Worm (Caenorhabditis elegans) whole organism, late embryonic: ENCODE data around the gene C08F8.15.
A peak's percentile ranks its signal among the peaks of the same experiment; 100 is the strongest.
"Not testable (repeated sequence)": the region's sequence is repeated elsewhere in the genome, so short reads cannot be mapped to it uniquely, and the experiment has no call there.

Source experiments
- T23F11.4 ChIP-seq: fragments of 200-800 bp; sonication (Bioruptor generic); optimal IDR thresholded peaks from 2 replicates; lab custom pipeline; 2018; ENCODE audit warnings: mild to moderate bottlenecking, missing genetic modification characterization, missing compliant biosample characterization
- ahr-1 ChIP-seq: sonication (generic microtip); optimal IDR thresholded peaks from 2 replicates; lab custom pipeline; 2016; ENCODE audit warnings: missing genetic modification characterization, missing compliant biosample characterization
- ceh-19 ChIP-seq: fragments of 200-800 bp; sonication (Bioruptor generic); optimal IDR thresholded peaks from 2 replicates; lab custom pipeline; 2018; ENCODE audit warnings: mild to moderate bottlenecking, missing genetic modification characterization, missing compliant biosample characterization
- ceh-2 ChIP-seq: sonication (generic microtip); optimal IDR thresholded peaks from 2 replicates; lab custom pipeline; 2016; ENCODE audit warnings: missing genotype, missing genetic modification characterization, missing compliant biosample characterization
- ceh-24 ChIP-seq: sonication (generic microtip); optimal IDR thresholded peaks from 2 replicates; lab custom pipeline; 2016; ENCODE audit warnings: mild to moderate bottlenecking, missing genetic modification characterization, missing compliant biosample characterization
- ceh-31 ChIP-seq: sonication (generic microtip); optimal IDR thresholded peaks from 2 replicates; lab custom pipeline; 2016; ENCODE audit warnings: missing genetic modification characterization, missing compliant biosample characterization
- ceh-48 ChIP-seq: sonication (generic microtip); optimal IDR thresholded peaks from 2 replicates; lab custom pipeline; 2016; ENCODE audit warnings: missing genetic modification characterization, inconsistent platforms, missing compliant biosample characterization
- dmd-4 ChIP-seq: sonication (generic microtip); optimal IDR thresholded peaks from 2 replicates; lab custom pipeline; 2016; ENCODE audit warnings: borderline replicate concordance, missing genetic modification characterization, missing compliant biosample characterization
- dve-1 ChIP-seq: sonication (generic microtip); optimal IDR thresholded peaks from 2 replicates; lab custom pipeline; 2017; ENCODE audit warnings: antibody characterized with exemption, mild to moderate bottlenecking, missing genetic modification characterization, missing compliant biosample characterization
- elt-2 ChIP-seq: sonication (generic microtip); optimal IDR thresholded peaks from 2 replicates; lab custom pipeline; 2016; ENCODE audit warnings: missing genetic modification reagents, missing genetic modification characterization, missing compliant biosample characterization
- ets-4 ChIP-seq: sonication (generic microtip); optimal IDR thresholded peaks from 2 replicates; lab custom pipeline; 2016; ENCODE audit warnings: missing genetic modification characterization, missing compliant biosample characterization
- gmeb-2 ChIP-seq: sonication (generic microtip); optimal IDR thresholded peaks from 2 replicates; lab custom pipeline; 2016; ENCODE audit warnings: missing genetic modification characterization, inconsistent platforms, missing compliant biosample characterization
- hlh-15 ChIP-seq: sonication (generic microtip); optimal IDR thresholded peaks from 2 replicates; lab custom pipeline; 2016; ENCODE audit warnings: missing genetic modification characterization, missing compliant biosample characterization
- madf-2 ChIP-seq: sonication (generic microtip); optimal IDR thresholded peaks from 2 replicates; lab custom pipeline; 2017; ENCODE audit warnings: missing genetic modification characterization, missing compliant biosample characterization
- nhr-11 ChIP-seq: fragments of 150-350 bp; optimal IDR thresholded peaks from 2 replicates; lab custom pipeline; 2014; ENCODE audit warnings: missing biosample characterization, missing genetic modification characterization
- nhr-232 ChIP-seq: sonication (generic microtip); optimal IDR thresholded peaks from 2 replicates; lab custom pipeline; 2016; ENCODE audit warnings: missing genetic modification characterization, missing compliant biosample characterization
- npax-4 ChIP-seq: sonication (generic microtip); optimal IDR thresholded peaks from 2 replicates; lab custom pipeline; 2016; ENCODE audit warnings: missing genetic modification characterization, missing compliant biosample characterization
- pat-9 ChIP-seq: fragments of 200-800 bp; sonication (Bioruptor generic); optimal IDR thresholded peaks from 2 replicates; lab custom pipeline; 2018; ENCODE audit warnings: mild to moderate bottlenecking, missing genetic modification characterization, moderate library complexity, missing compliant biosample characterization
- pha-4 ChIP-seq: fragments of 150-350 bp; optimal IDR thresholded peaks from 2 replicates; lab custom pipeline; 2018; ENCODE audit warnings: missing biosample characterization, missing genetic modification reagents, missing genetic modification characterization
- pqm-1 ChIP-seq: sonication (generic microtip); optimal IDR thresholded peaks from 2 replicates; lab custom pipeline; 2016; ENCODE audit warnings: missing genetic modification characterization, missing compliant biosample characterization
- pros-1 ChIP-seq: fragments of 150-350 bp; optimal IDR thresholded peaks from 2 replicates; lab custom pipeline; 2014; ENCODE audit warnings: missing biosample characterization, missing genetic modification reagents, missing genetic modification characterization
- sdc-2 ChIP-seq: sonication (generic microtip); optimal IDR thresholded peaks from 2 replicates; lab custom pipeline; 2016; ENCODE audit warnings: missing genotype, missing genetic modification characterization, missing compliant biosample characterization
- sox-2 ChIP-seq: fragments of 200-800 bp; sonication (Bioruptor generic); IDR thresholded peaks from 2 replicates; pipeline ENCODE4 v1.3.6; 2022; ENCODE audit warnings: missing genetic modification reagents, missing genetic modification characterization, missing compliant biosample characterization
- sox-4 ChIP-seq: sonication (generic microtip); optimal IDR thresholded peaks from 2 replicates; lab custom pipeline; 2017; ENCODE audit warnings: mild to moderate bottlenecking, missing genetic modification characterization, inconsistent platforms, missing compliant biosample characterization
- syd-9 ChIP-seq: sonication (generic microtip); optimal IDR thresholded peaks from 2 replicates; lab custom pipeline; 2016; ENCODE audit warnings: mild to moderate bottlenecking, missing genetic modification characterization, moderate library complexity, missing compliant biosample characterization
- tbx-7 ChIP-seq: sonication (generic microtip); optimal IDR thresholded peaks from 2 replicates; lab custom pipeline; 2016; ENCODE audit warnings: missing genotype, missing genetic modification characterization, missing compliant biosample characterization
- unc-42 ChIP-seq: sonication (generic microtip); optimal IDR thresholded peaks from 2 replicates; lab custom pipeline; 2016; ENCODE audit warnings: missing genotype, missing genetic modification characterization, missing compliant biosample characterization
- unc-55 ChIP-seq: sonication (generic microtip); optimal IDR thresholded peaks from 2 replicates; lab custom pipeline; 2017; ENCODE audit warnings: missing biosample characterization, missing genetic modification reagents, missing genetic modification characterization
- zip-5 ChIP-seq: sonication (generic microtip); optimal IDR thresholded peaks from 2 replicates; lab custom pipeline; 2016; ENCODE audit warnings: missing genetic modification characterization, missing compliant biosample characterization
- ztf-16 ChIP-seq: sonication (generic microtip); optimal IDR thresholded peaks from 2 replicates; lab custom pipeline; 2017; ENCODE audit warnings: missing genetic modification characterization, missing compliant biosample characterization

The C08F8.15 gene

ce11 chrIV:11160707-11161106, at the start of gene C08F8.15:
TSS of gene C08F8.15 (minus strand) at chrIV:11160807.
- TF ChIP-seq ceh-2, result no peak
- TF ChIP-seq elt-2 (tag; lab: Kevin White, UChicago), result no peak
- TF ChIP-seq pha-4 (tag; lab: Kevin White, UChicago), result no peak
- no peak for TF ChIP-seq pat-9 (tag; lab: Kevin White, UChicago)
- no peak for TF ChIP-seq nhr-232 (tag; lab: Kevin White, UChicago)
- TF ChIP-seq madf-2 (tag; lab: Kevin White, UChicago), result no peak
- no peak for TF ChIP-seq dve-1 (tag; lab: Kevin White, UChicago)

DNA sequence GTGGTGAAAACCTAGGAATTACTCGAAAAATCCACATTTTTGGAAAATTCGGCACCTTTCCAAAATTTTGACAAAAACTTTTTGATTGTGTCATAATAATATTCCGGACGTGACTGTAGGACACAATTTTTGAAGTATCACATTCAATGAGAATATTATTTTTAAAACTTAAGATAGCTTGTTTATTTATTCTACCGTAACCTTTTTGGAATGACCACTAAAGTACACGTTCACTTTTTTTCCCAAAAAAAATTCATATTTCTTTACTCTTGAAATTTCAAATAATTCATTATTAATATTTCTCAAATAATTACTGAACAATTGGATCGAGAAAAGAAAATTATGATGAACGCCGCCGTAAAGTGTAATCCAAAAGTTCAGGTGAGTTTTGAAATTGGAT, 46.6 kb upstream of the C08F8.15 start, which contains the start of gene R07H5.9:
Gene R07H5.9 (plus strand): TSS at position 301 of the 400 bp plus-strand sequence.
- TF ChIP-seq ceh-48 (no peak), ahr-1 (tag; lab: Kevin White, UChicago) (no peak), pqm-1 (tag; lab: Kevin White, UChicago) (no peak), ceh-19 (GFP tag; lab: Kevin White, UChicago) (no peak), sdc-2 (no peak), sox-4 (tag; lab: Kevin White, UChicago) (no peak), dmd-4 (tag; lab: Kevin White, UChicago) (no peak), ets-4 (tag; lab: Kevin White, UChicago) (no peak), nhr-232 (tag; lab: Kevin White, UChicago) (no peak), syd-9 (tag; lab: Kevin White, UChicago) (no peak)

ce11 chrIV:11202389-11202788, 41.8 kb upstream of the C08F8.15 start, which contains the start of gene R07H5.11:
TSS of gene R07H5.11 (plus strand) at chrIV:11202768.
- not testable (repeated sequence) for TF ChIP-seq ceh-24 (tag; lab: Kevin White, UChicago); T23F11.4; zip-5 (tag; lab: Kevin White, UChicago)
- TF ChIP-seq, all 69 proteins: peak for 0; not testable (repeated sequence) for 69

DNA sequence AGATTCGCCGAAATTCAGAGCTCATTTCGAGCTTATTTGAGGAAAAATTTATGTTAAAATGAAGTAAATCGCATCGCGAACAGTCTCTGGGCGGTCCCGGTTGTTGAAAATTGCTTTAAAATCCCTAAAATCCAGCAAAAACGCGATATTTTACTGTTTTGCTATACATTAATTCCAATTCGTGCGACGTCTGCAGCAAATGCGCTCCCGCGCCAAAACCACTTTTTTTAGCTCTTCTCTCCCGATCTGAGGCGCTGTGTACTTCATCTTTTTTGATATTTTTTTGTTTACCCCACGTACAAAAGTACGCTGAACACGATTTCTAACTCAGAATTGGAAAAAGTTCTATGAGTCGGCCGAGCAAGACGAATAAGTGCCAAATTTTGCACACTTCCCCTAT, 38.4 kb upstream of the C08F8.15 start, which contains the start of gene R07H5.16:
Gene R07H5.16 (plus strand): TSS at position 348 of the 400 bp plus-strand sequence.
- TF ChIP-seq ceh-31 (tag; lab: Kevin White, UChicago), result peak; percentile 12
- TF ChIP-seq, all 69 proteins: peak for 1; not testable (repeated sequence) for 68

ce11 chrIV:11196866-11197265, 36.3 kb upstream of the C08F8.15 start:
- peak; percentile 22; the same call in 1 of the 2 replicates for TF ChIP-seq sox-2
- TF ChIP-seq, all 69 proteins: peak for 1; not testable (repeated sequence) for 68

DNA sequence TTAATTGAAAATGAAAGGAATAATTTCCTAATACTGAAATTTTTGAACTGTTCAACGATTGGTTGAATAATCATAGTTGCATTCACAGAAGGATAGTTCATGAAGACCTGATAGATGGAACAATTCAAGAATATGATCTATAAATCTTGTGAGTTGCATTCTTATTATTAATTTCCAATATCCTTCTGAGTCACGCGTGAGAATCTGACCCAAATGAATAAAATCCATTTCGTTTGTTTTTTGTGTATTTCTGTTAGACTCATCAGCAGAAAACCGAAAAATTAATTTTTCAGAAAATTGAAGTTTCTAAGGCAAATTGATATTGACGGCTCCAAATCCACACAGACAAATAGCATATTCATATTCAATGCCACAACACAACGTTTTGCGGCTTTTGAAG, 28.8 kb upstream of the C08F8.15 start, which contains the start of gene fbxb-79:
Gene fbxb-79 (minus strand): TSS at position 101 of the 400 bp plus-strand sequence.
- no peak for TF ChIP-seq gmeb-2 (tag; lab: Kevin White, UChicago)
- TF ChIP-seq unc-55 (GFP tag; lab: Kevin White, UChicago), result no peak
- no peak for TF ChIP-seq tbx-7 (tag; lab: Kevin White, UChicago)
- no peak for TF ChIP-seq ztf-16 (tag; lab: Kevin White, UChicago)

ce11 chrIV:11186729-11187128, 26.1 kb upstream of the C08F8.15 start, which contains the start of gene sdz-27:
TSS of gene sdz-27 (plus strand) at chrIV:11187029.
- TF ChIP-seq gmeb-2 (tag; lab: Kevin White, UChicago) (no peak), unc-42 (tag; lab: Kevin White, UChicago) (no peak), sox-4 (tag; lab: Kevin White, UChicago) (no peak), pqm-1 (tag; lab: Kevin White, UChicago) (no peak), ceh-2 (no peak), nhr-11 (tag; lab: Kevin White, UChicago) (no peak), pros-1 (tag; lab: Kevin White, UChicago) (no peak), hlh-15 (tag; lab: Kevin White, UChicago) (no peak), ceh-19 (GFP tag; lab: Kevin White, UChicago) (no peak), npax-4 (tag; lab: Kevin White, UChicago) (no peak)
